Worm (Caenorhabditis elegans): ENCODE measurements around the gene erp-44.2.

Gene erp-44.2

DNA sequence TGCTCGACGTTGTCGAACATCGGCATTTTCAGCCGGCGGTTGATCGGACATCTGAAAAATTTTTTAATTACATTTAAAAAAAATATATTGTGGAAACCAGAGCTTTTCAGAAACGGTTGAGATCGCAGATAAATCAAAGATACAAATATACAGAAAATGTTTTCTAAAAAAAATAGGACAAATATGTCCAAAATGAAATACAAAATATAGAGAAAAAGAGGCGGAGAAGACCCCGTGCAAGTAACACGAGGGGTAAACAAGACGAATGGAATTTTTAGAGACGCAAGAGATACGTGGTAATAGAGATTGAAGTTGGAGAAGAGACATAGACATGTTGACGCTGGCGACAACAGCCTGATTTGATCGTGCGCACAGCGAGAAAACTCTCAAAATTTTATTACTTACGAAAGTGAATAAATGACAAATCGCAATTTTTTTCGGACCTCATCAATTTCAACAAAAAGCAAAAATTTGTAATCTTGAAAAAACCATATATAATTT lies 18.7 kb downstream of the erp-44.2 start, which contains the start of gene cdgs-1 (continued):
- TF ChIP-seq nhr-25 (tag; optimal IDR thresholded peaks at IDR 0.05) (no peak), snpc-4 (tag; optimal IDR thresholded peaks at IDR 0.05) (peak; percentile 49), ztf-4 (tag; optimal IDR thresholded peaks at IDR 0.05) (no peak), sea-2 (GFP tag; optimal IDR thresholded peaks at IDR 0.05) (no peak), unc-62 (GFP tag; optimal IDR thresholded peaks at IDR 0.05) (no peak), ceh-9 (tag; optimal IDR thresholded peaks at IDR 0.05) (no peak), nhr-237 (tag; optimal IDR thresholded peaks at IDR 0.05) (no peak), egl-5 (tag; optimal IDR thresholded peaks at IDR 0.05) (peak; percentile 58), nhr-12 (tag; optimal IDR thresholded peaks at IDR 0.05) (no peak), lin-39 (tag; optimal IDR thresholded peaks at IDR 0.05) (no peak), aly-2 (tag; optimal IDR thresholded peaks at IDR 0.05) (no peak), zag-1 (tag; optimal IDR thresholded peaks at IDR 0.05) (no peak), eor-1 (tag; optimal IDR thresholded peaks at IDR 0.05) (no peak), nhr-77 (tag; optimal IDR thresholded peaks at IDR 0.05) (no peak), lin-15B (tag; optimal IDR thresholded peaks at IDR 0.05) (no peak), unc-39 (tag; optimal IDR thresholded peaks at IDR 0.05) (no peak), mdl-1 (tag; optimal IDR thresholded peaks at IDR 0.05) (peak; percentile 26), elt-2 (tag; optimal IDR thresholded peaks at IDR 0.05) (peak; percentile 27), jun-1 (tag; optimal IDR thresholded peaks at IDR 0.05) (no peak), ZK546.5 (tag; optimal IDR thresholded peaks at IDR 0.05) (no peak)

DNA sequence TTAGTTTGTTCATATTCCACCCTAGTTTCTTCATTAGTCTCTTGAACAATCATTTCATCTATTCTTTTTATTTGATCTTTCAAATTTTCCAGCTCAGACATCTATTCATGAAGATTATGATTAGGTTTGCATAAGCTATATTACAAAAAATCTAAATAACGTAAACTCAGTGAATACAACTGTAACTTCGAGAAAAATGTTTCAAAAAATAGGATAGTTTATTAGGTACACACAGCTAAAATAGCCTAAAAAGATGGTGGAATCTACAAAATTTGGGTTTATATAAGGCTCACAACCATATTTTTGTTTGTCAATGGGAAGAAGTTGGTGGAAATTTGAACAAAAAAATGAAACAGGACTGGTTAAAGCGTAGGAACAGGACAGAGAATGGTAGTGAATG lies 21.8 kb downstream of the erp-44.2 start, which contains the start of gene zgpa-1:
Gene zgpa-1 (minus strand): TSS at position 101 of the 400 bp plus-strand sequence.
- no peak for TF ChIP-seq ceh-9 (tag; optimal IDR thresholded peaks at IDR 0.05)
- TF ChIP-seq tbx-2 (tag; optimal IDR thresholded peaks at IDR 0.05), result no peak
- no peak for TF ChIP-seq fkh-2 (tag; optimal IDR thresholded peaks at IDR 0.05)
- TF ChIP-seq nhr-237 (tag; optimal IDR thresholded peaks at IDR 0.05), result no peak
- no peak for TF ChIP-seq ceh-28 (tag; optimal IDR thresholded peaks at IDR 0.05)
- no peak for TF ChIP-seq aly-2 (tag; optimal IDR thresholded peaks at IDR 0.05)
- no peak for TF ChIP-seq mdl-1 (tag; optimal IDR thresholded peaks at IDR 0.05)
- no peak for TF ChIP-seq lin-39 (tag; optimal IDR thresholded peaks at IDR 0.05)
- TF ChIP-seq unc-39 (tag; optimal IDR thresholded peaks at IDR 0.05), result no peak
- TF ChIP-seq elt-1 (tag; optimal IDR thresholded peaks at IDR 0.05), result no peak
- TF ChIP-seq nhr-11 (tag; optimal IDR thresholded peaks at IDR 0.05), result no peak
- no peak for TF ChIP-seq daf-12 (tag; optimal IDR thresholded peaks at IDR 0.05)
- TF ChIP-seq fkh-10 (GFP tag; optimal IDR thresholded peaks at IDR 0.05), result no peak
- TF ChIP-seq unc-62 (GFP tag; optimal IDR thresholded peaks at IDR 0.05), result no peak
- TF ChIP-seq lin-15B (tag; optimal IDR thresholded peaks at IDR 0.05), result no peak
- no peak for TF ChIP-seq ztf-11 (tag; optimal IDR thresholded peaks at IDR 0.05)
- TF ChIP-seq mml-1 (tag; optimal IDR thresholded peaks at IDR 0.05), result no peak

DNA sequence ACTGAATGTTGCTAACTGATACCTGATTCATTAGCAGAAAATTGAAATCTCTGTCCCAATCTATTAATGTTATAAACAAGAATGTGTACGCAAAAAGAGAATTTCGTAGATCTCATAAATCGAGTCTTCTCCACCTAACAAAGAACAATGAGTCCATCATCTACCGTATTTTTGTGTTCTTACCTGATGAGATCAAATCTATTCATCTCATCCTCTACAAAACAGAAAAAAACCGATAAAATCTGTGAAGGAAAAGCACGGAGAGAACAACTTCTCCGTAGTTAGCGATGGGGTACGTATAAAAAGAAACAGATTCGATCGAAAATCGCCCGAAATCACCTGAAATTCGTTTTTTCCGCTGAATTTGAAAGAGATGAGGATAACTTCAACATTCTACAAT lies 25.9 kb downstream of the erp-44.2 start, which contains the start of gene C33H5.1:
Gene C33H5.1 (plus strand): TSS at position 330 of the 400 bp plus-strand sequence.
- no peak for TF ChIP-seq nhr-23 (tag; optimal IDR thresholded peaks at IDR 0.05)
- peak; percentile 83 for TF ChIP-seq elt-1 (tag; optimal IDR thresholded peaks at IDR 0.05)

DNA sequence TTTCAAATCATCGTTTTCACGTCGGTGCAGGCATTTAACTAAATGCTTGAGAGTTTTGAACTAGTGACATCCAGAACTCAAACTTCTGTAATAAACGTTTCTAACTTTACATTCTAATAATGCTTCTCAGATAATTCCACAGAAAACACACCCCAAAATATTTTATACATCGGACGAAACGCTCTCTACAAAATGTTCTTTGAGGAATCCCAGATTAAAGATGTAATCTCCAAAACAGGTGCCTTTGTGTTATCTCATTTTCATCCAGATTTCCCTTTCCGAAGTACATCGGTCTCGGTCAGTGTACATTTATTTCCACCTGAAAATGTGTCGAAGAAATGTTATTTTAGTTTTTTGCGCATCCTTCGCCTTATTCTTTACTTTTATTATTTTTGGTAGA lies 29.7 kb downstream of the erp-44.2 start, which contains the start of gene C33H5.2:
Gene C33H5.2 (plus strand): TSS at position 301 of the 400 bp plus-strand sequence.
- TF ChIP-seq zag-1 (tag; optimal IDR thresholded peaks at IDR 0.05) (no peak), fos-1 (tag; optimal IDR thresholded peaks at IDR 0.05) (no peak), aly-2 (tag; optimal IDR thresholded peaks at IDR 0.05) (no peak), elt-2 (tag; optimal IDR thresholded peaks at IDR 0.05) (no peak), nhr-11 (tag; optimal IDR thresholded peaks at IDR 0.05) (no peak), nhr-12 (tag; optimal IDR thresholded peaks at IDR 0.05) (no peak), fkh-10 (GFP tag; optimal IDR thresholded peaks at IDR 0.05) (no peak)

DNA sequence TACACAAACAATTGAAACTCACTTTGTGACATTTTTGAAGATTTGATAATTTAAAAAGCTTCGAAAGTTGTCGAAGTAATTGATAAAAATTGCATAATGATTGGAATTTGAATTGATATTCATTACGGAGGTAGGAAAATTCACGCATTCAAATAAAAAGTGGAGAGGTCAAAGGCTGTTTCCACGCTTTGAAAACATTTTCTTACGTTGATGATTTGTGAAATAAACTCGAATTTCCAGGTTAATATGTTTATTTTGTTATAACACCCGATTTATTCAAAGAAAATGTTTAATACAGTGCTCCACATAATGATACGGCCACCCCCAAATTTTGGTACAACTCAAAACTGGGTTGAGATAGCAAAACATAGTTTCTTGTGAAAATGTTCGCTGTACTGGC lies 31.2 kb downstream of the erp-44.2 start, which contains the start of gene C33H5.16:
Gene C33H5.16 (minus strand): TSS at position 101 of the 400 bp plus-strand sequence.
- TF ChIP-seq ceh-16 (tag; optimal IDR thresholded peaks at IDR 0.05), result no peak
- no peak for TF ChIP-seq fos-1 (tag; optimal IDR thresholded peaks at IDR 0.05)
- no peak for TF ChIP-seq nhr-76 (tag; optimal IDR thresholded peaks at IDR 0.05)
- TF ChIP-seq ztf-4 (tag; optimal IDR thresholded peaks at IDR 0.05), result no peak
- no peak for TF ChIP-seq nfya-1 (tag; optimal IDR thresholded peaks at IDR 0.05; ENCODE audit: insufficient read depth)

All from whole organism, L3 larva.